Fruit fly (Drosophila melanogaster): ENCODE results near the gene PyK.

DNA sequence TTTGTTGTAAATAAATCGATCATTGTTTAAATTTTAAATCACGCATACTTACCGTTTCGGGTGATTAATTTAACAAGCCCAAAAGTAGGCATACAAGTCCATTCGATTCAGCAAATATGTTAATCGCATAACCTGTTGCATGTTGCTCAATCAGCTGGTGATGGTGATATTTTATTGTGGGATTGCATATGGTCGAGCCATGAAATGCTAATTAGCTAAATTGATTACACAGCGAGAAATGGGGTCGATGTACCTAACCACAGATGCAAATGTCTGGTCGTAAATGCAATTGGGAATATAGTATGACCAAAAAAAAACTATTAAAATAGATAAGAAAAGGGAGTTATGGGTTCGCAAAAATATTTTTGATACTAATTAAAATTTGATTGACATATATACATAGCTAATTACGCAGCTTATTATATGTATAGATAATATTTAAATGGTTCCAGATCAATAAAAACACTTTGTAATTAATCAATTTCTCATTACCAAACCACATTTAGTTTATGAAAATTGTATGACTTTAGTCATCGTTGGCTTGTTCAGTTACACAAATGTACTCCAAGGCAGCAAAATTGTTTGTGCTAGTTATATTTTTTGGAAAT is 36.7 kb upstream of the PyK start, which contains the start of gene CG33721:
- TF ChIP-seq pan (optimal IDR thresholded peaks at IDR 0.05) (no peak), EcR (GFP tag; optimal IDR thresholded peaks at IDR 0.05) (no peak), Dll (optimal IDR thresholded peaks at IDR 0.05) (no peak), psq (optimal IDR thresholded peaks at IDR 0.05) (no peak)
